Worm (Caenorhabditis elegans) whole organism, young adult: Measurements from ENCODE around the gene F15B9.6.

ENCODE experiments used
- B0261.1 ChIP-seq: sonication (generic microtip); optimal IDR thresholded peaks from 2 replicates; lab custom pipeline; 2016; ENCODE audit warnings: mild to moderate bottlenecking, missing genetic modification characterization, moderate library complexity, missing compliant biosample characterization
- B0336.3 ChIP-seq: fragments of 200-800 bp; sonication (Bioruptor generic); IDR thresholded peaks from 2 replicates; pipeline ENCODE4 v1.3.6; 2022; ENCODE audit warnings: missing genetic modification characterization, missing compliant biosample characterization
- D2030.7 ChIP-seq: fragments of 200-800 bp; sonication (Bioruptor generic); IDR thresholded peaks from 2 replicates; pipeline ENCODE4 v1.3.6; 2022; ENCODE audit warnings: missing genetic modification reagents, missing genetic modification characterization, missing compliant biosample characterization
- F22D6.2 ChIP-seq: sonication (generic microtip); optimal IDR thresholded peaks from 2 replicates; lab custom pipeline; 2016; ENCODE audit warnings: mild to moderate bottlenecking, missing genetic modification characterization, missing compliant biosample characterization
- F33H1.4 ChIP-seq: fragments of 200-800 bp; sonication (Bioruptor generic); IDR thresholded peaks from 2 replicates; pipeline ENCODE4 v1.3.6; 2022; ENCODE audit warnings: missing genetic modification reagents, missing genetic modification characterization, missing compliant biosample characterization
- F57C9.4 ChIP-seq: sonication (generic microtip); optimal IDR thresholded peaks from 2 replicates; lab custom pipeline; 2017; ENCODE audit warnings: mild to moderate bottlenecking, missing genetic modification characterization, missing compliant biosample characterization
- Y53F4B.3 ChIP-seq: fragments of 200-800 bp; sonication (Bioruptor generic); IDR thresholded peaks from 2 replicates; pipeline ENCODE4 v1.3.6; 2022; ENCODE audit warnings: missing genetic modification reagents, missing genetic modification characterization, missing compliant biosample characterization
- Y67H2A.10 ChIP-seq: fragments of 200-800 bp; sonication (Bioruptor generic); conservative IDR thresholded peaks from 2 replicates; pipeline ENCODE4 v1.3.6; 2022; ENCODE audit warnings: missing genetic modification reagents, missing genetic modification characterization, missing compliant biosample characterization
- Y79H2A.3 ChIP-seq: fragments of 200-800 bp; sonication (Bioruptor generic); conservative IDR thresholded peaks from 2 replicates; pipeline ENCODE4 v1.3.6; 2022; ENCODE audit warnings: missing genetic modification reagents, missing genetic modification characterization, missing compliant biosample characterization
- akir-1 ChIP-seq: fragments of 200-800 bp; sonication (Bioruptor generic); optimal IDR thresholded peaks from 2 replicates; lab custom pipeline; 2018; ENCODE audit warnings: mild to moderate bottlenecking, missing genetic modification characterization, moderate library complexity, missing compliant biosample characterization
- ama-1 ChIP-seq, 3 experiments: fragments of 150-350 bp in 1 of 3; sonication (generic microtip) in 2 of 3; optimal IDR thresholded peaks; 2 replicates each; lab custom pipeline; 2014 to 2018; ENCODE audit warnings: missing biosample characterization in 2 of 3, missing genetic modification characterization in 2 of 3, missing genetic modification reagents in 2 of 3
- attf-3 ChIP-seq: fragments of 200-800 bp; sonication (Bioruptor generic); conservative IDR thresholded peaks from 2 replicates; pipeline ENCODE4 v1.3.6; 2022; ENCODE audit warnings: missing genetic modification reagents, missing genetic modification characterization, missing compliant biosample characterization
- attf-6 ChIP-seq: fragments of 200-800 bp; sonication (Bioruptor generic); IDR thresholded peaks from 2 replicates; pipeline ENCODE4 v1.3.6; 2022; ENCODE audit warnings: missing genetic modification reagents, missing genetic modification characterization, missing compliant biosample characterization
- ceh-40 ChIP-seq: fragments of 200-800 bp; sonication (Bioruptor generic); IDR thresholded peaks from 2 replicates; pipeline ENCODE4 v1.3.6; 2022; ENCODE audit warnings: missing genetic modification characterization, missing compliant biosample characterization
- ceh-79 ChIP-seq: sonication (generic microtip); optimal IDR thresholded peaks from 2 replicates; lab custom pipeline; 2017; ENCODE audit warnings: mild to moderate bottlenecking, missing genetic modification characterization, missing compliant biosample characterization
- ceh-91 ChIP-seq: fragments of 200-800 bp; sonication (Bioruptor generic); IDR thresholded peaks from 2 replicates; pipeline ENCODE4 v1.3.6; 2022; ENCODE audit warnings: missing genetic modification reagents, missing genetic modification characterization, missing compliant biosample characterization
- efl-1 ChIP-seq: fragments of 150-350 bp; optimal IDR thresholded peaks from 2 replicates; lab custom pipeline; 2014; ENCODE audit warnings: missing biosample characterization, missing genetic modification reagents, missing genetic modification characterization
- egl-18 ChIP-seq: fragments of 200-800 bp; sonication (Bioruptor generic); IDR thresholded peaks from 2 replicates; pipeline ENCODE4 v1.3.6; 2022; ENCODE audit warnings: missing genetic modification reagents, missing genetic modification characterization, missing compliant biosample characterization
- ekl-4 ChIP-seq: fragments of 200-800 bp; sonication (Bioruptor generic); IDR thresholded peaks from 2 replicates; pipeline ENCODE4 v1.3.6; 2022; ENCODE audit warnings: missing genetic modification reagents, missing genetic modification characterization, missing compliant biosample characterization
- gei-17 ChIP-seq: fragments of 200-800 bp; sonication (Bioruptor generic); optimal IDR thresholded peaks from 2 replicates; lab custom pipeline; 2018; ENCODE audit warnings: mild to moderate bottlenecking, missing genetic modification characterization, missing compliant biosample characterization
- hmg-1.2 ChIP-seq: fragments of 200-800 bp; sonication (Bioruptor generic); IDR thresholded peaks from 2 replicates; pipeline ENCODE4 v1.3.6; 2022; ENCODE audit warnings: missing genetic modification reagents, missing genetic modification characterization, missing compliant biosample characterization
- hsf-1 ChIP-seq: fragments of 200-800 bp; sonication (Bioruptor generic); IDR thresholded peaks from 2 replicates; pipeline ENCODE4 v1.3.6; 2022; ENCODE audit warnings: missing genetic modification reagents, missing genetic modification characterization, missing compliant biosample characterization
- let-607 ChIP-seq, 2 experiments: fragments of 200-800 bp in 1 of 2; sonication (Bioruptor generic) in 1 of 2; sonication (generic microtip) in 1 of 2; optimal IDR thresholded peaks; 2 replicates each; lab custom pipeline; 2016 to 2018; ENCODE audit warnings: mild to moderate bottlenecking in 2 of 2, missing compliant biosample characterization in 2 of 2, missing genetic modification characterization in 2 of 2, moderate library complexity in 2 of 2, missing genotype in 1 of 2
- lin-35 ChIP-seq, 3 experiments: fragments of 150-350 bp in 2 of 3; sonication (generic microtip) in 1 of 3; optimal IDR thresholded peaks; 2 replicates each; lab custom pipeline; 2014 to 2018; ENCODE audit warnings: missing biosample characterization in 3 of 3, missing genetic modification characterization in 3 of 3, missing genetic modification reagents in 3 of 3
- lin-40 ChIP-seq: sonication (generic microtip); optimal IDR thresholded peaks from 2 replicates; lab custom pipeline; 2016; ENCODE audit warnings: missing genetic modification characterization, mild to moderate bottlenecking, missing compliant biosample characterization, missing genotype, missing genetic modification reagents
- lsl-1 ChIP-seq: fragments of 200-800 bp; sonication (Bioruptor generic); optimal IDR thresholded peaks from 2 replicates; lab custom pipeline; 2018; ENCODE audit warnings: mild to moderate bottlenecking, missing genetic modification characterization, moderate library complexity, missing compliant biosample characterization
- madf-6 ChIP-seq: fragments of 200-800 bp; sonication (Bioruptor generic); IDR thresholded peaks from 2 replicates; pipeline ENCODE4 v1.3.6; 2022; ENCODE audit warnings: missing genetic modification reagents, missing genetic modification characterization, missing compliant biosample characterization
- madf-8 ChIP-seq: fragments of 200-800 bp; sonication (Bioruptor generic); conservative IDR thresholded peaks from 2 replicates; pipeline ENCODE4 v1.3.6; 2022; ENCODE audit warnings: missing genetic modification reagents, missing genetic modification characterization, missing compliant biosample characterization
- mel-28 ChIP-seq: sonication (generic microtip); optimal IDR thresholded peaks from 2 replicates; lab custom pipeline; 2016; ENCODE audit warnings: borderline replicate concordance, mild to moderate bottlenecking, missing genetic modification characterization, missing compliant biosample characterization
- snpc-1.3 ChIP-seq: sonication (generic microtip); optimal IDR thresholded peaks from 2 replicates; lab custom pipeline; 2017; ENCODE audit warnings: missing genetic modification characterization, mild to moderate bottlenecking, missing compliant biosample characterization, antibody characterized with exemption, moderate library complexity, missing genotype, missing genetic modification reagents; ENCODE audit not compliant: insufficient read depth
- snpc-3.4 ChIP-seq: sonication (generic microtip); optimal IDR thresholded peaks from 2 replicates; lab custom pipeline; 2017; ENCODE audit warnings: missing genetic modification characterization, mild to moderate bottlenecking, missing compliant biosample characterization, antibody characterized with exemption, moderate library complexity, missing genotype, missing genetic modification reagents
- sptf-2 ChIP-seq: fragments of 200-800 bp; sonication (Bioruptor generic); optimal IDR thresholded peaks from 2 replicates; lab custom pipeline; 2018; ENCODE audit warnings: mild to moderate bottlenecking, missing genetic modification characterization, missing compliant biosample characterization
- tlf-1 ChIP-seq: fragments of 200-800 bp; sonication (Bioruptor generic); optimal IDR thresholded peaks from 2 replicates; lab custom pipeline; 2018; ENCODE audit warnings: mild to moderate bottlenecking, missing genetic modification characterization, missing compliant biosample characterization
- xnd-1 ChIP-seq: sonication (generic microtip); optimal IDR thresholded peaks from 2 replicates; lab custom pipeline; 2016; ENCODE audit warnings: missing genotype, missing genetic modification reagents, missing genetic modification characterization, missing compliant biosample characterization
- ztf-26 ChIP-seq: sonication (generic microtip); optimal IDR thresholded peaks from 2 replicates; lab custom pipeline; 2017; ENCODE audit warnings: missing genetic modification characterization, missing compliant biosample characterization
- ztf-6 ChIP-seq: fragments of 200-800 bp; sonication (Bioruptor generic); IDR thresholded peaks from 2 replicates; pipeline ENCODE4 v1.3.6; 2022; ENCODE audit warnings: missing genetic modification reagents, missing genetic modification characterization, missing compliant biosample characterization

The F15B9.6 gene

DNA sequence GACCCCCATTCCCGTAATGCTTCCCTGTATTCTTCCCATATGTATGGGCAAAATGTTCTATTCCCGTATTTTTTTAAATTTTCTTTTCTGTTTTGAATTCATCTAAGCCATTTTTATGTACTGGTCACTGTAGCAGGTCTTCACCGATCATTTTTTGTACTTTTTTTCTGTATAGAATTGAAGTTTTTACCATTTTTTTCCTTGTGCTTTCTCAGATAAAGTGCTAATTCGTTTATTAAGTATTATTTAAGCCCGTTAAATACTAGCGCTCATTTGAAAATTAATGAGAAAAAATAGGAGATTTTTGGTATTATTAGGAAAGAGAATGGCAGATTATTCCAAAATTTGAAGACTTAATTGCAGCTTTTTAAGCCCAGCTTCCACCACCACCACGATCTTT, 7.2 kb upstream of the F15B9.6 start (continued):
- peak; percentile 43 for TF ChIP-seq snpc-1.3 (tag; lab: Kevin White, UChicago)
- TF ChIP-seq attf-3 = no peak
- no peak for TF ChIP-seq ztf-26 (tag; lab: Kevin White, UChicago)
- TF ChIP-seq let-607 (tag; optimal IDR thresholded peaks at IDR 0.05; lab: Kevin White, UChicago) = no peak
- TF ChIP-seq ama-1 (optimal IDR thresholded peaks at IDR 0.05; lab: Kevin White, UChicago) = no peak
- TF ChIP-seq ama-1 (GFP tag; optimal IDR thresholded peaks at IDR 0.05; lab: Kevin White, UChicago) = peak in 1 of 2 experiments; percentile 61
- peak; percentile 16 for TF ChIP-seq snpc-3.4
- no peak for TF ChIP-seq Y53F4B.3
- TF ChIP-seq sptf-2 (GFP tag; lab: Kevin White, UChicago) = no peak
- TF ChIP-seq ekl-4 = no peak
- TF ChIP-seq lin-35 (GFP tag; optimal IDR thresholded peaks at IDR 0.05; lab: Kevin White, UChicago) = no peak
- TF ChIP-seq ceh-91 = no peak
- TF ChIP-seq B0336.3 (GFP tag; lab: Robert Waterston, UW) = no peak
- 0 out of 2 replicates have a peak, but pooled peaks have one; percentile 14 for TF ChIP-seq hmg-1.2 (GFP tag; lab: Robert Waterston, UW)
- no peak for TF ChIP-seq mel-28
- TF ChIP-seq egl-18 (GFP tag; lab: Robert Waterston, UW) = no peak
- TF ChIP-seq F22D6.2 (tag; lab: Kevin White, UChicago) = no peak
- TF ChIP-seq attf-6 (GFP tag; lab: Robert Waterston, UW) = no peak
- no peak for TF ChIP-seq ceh-79 (tag; lab: Kevin White, UChicago)
- peak; percentile 39 for TF ChIP-seq tlf-1 (GFP tag; lab: Kevin White, UChicago)
- TF ChIP-seq Y67H2A.10 = no peak

DNA sequence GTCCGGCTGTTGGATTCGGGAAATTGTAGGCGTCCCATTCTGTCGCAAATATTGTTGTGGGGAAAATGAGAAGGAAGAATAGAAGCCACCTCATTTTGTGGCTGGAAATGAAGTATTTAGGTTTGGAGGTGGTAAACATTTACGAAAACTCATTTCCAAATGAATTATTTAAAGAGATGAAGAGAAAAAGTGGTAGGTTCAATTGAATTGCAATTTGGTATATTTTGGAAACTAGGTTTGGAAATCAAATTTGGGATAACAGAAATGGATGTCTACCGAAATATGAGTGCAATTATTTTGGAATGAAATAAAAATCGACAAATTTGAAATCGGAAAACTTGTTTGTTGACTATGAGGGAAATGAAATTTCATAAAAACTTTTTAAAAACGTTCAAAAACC, 5.1 kb upstream of the F15B9.6 start, which contains the start of gene F15B9.10:
F15B9.10 (minus strand) TSS at position 101 of the 400 bp plus-strand sequence.
- no peak for TF ChIP-seq lin-40
- TF ChIP-seq F57C9.4 (tag; lab: Kevin White, UChicago) = no peak
- TF ChIP-seq B0336.3 (GFP tag; lab: Robert Waterston, UW) = no peak
- no peak for TF ChIP-seq ztf-6
- no peak for TF ChIP-seq Y67H2A.10
- TF ChIP-seq gei-17 (GFP tag; lab: Kevin White, UChicago) = no peak
- no peak for TF ChIP-seq lin-35 (GFP tag; optimal IDR thresholded peaks at IDR 0.05; lab: Kevin White, UChicago)
- TF ChIP-seq hsf-1 (GFP tag; lab: Robert Waterston, UW) = no peak
- TF ChIP-seq akir-1 (GFP tag; lab: Kevin White, UChicago) = no peak
- TF ChIP-seq ceh-40 (GFP tag; lab: Robert Waterston, UW) = no peak

DNA sequence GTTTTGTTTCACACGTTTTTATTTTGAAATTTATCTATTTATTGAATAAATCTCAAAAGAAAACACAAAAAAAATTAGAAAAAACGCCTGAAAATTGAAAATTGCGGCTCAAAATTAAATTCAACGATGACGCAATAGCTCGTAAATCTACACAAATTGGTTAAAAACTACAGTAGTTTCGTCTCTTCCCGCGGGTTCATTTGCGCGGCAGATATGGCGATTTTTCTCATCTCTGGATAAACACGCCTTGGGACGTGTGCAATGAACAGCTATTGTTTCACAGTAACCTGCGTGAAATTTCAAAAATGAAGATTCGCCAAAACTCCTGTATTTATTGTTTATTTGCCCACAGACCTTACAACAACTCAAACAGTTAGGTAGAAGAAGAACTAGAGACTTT, 4.7 kb upstream of the F15B9.6 start:
- TF ChIP-seq madf-8 (GFP tag; lab: Robert Waterston, UW) (peak; percentile 56), efl-1 (GFP tag; lab: Kevin White, UChicago) (peak; percentile 24), madf-6 (peak; percentile 82), xnd-1 (tag; lab: Kevin White, UChicago) (peak; percentile 59), B0261.1 (tag; lab: Kevin White, UChicago) (no peak), Y79H2A.3 (GFP tag; lab: Robert Waterston, UW) (no peak), lsl-1 (GFP tag; lab: Kevin White, UChicago) (peak; percentile 73), F33H1.4 (GFP tag; lab: Robert Waterston, UW) (peak; percentile 47; the same call in 1 of the 2 replicates), D2030.7 (0 out of 2 replicates have a peak, but pooled peaks have one; percentile 26)
- TF ChIP-seq, all 124 proteins: peak for 7
